Fruit fly (Drosophila melanogaster) S2 (cell line): Measurements from ENCODE around the gene Coq4.

ENCODE experiments used
- CG8478 ChIP-seq: fragments of >200 bp; optimal IDR thresholded peaks from 2 replicates; lab custom pipeline; 2018
- CTCF ChIP-seq, 2 experiments: fragments of >200 bp; optimal IDR thresholded peaks; 2 replicates each; lab custom pipeline; 2018

DNA sequence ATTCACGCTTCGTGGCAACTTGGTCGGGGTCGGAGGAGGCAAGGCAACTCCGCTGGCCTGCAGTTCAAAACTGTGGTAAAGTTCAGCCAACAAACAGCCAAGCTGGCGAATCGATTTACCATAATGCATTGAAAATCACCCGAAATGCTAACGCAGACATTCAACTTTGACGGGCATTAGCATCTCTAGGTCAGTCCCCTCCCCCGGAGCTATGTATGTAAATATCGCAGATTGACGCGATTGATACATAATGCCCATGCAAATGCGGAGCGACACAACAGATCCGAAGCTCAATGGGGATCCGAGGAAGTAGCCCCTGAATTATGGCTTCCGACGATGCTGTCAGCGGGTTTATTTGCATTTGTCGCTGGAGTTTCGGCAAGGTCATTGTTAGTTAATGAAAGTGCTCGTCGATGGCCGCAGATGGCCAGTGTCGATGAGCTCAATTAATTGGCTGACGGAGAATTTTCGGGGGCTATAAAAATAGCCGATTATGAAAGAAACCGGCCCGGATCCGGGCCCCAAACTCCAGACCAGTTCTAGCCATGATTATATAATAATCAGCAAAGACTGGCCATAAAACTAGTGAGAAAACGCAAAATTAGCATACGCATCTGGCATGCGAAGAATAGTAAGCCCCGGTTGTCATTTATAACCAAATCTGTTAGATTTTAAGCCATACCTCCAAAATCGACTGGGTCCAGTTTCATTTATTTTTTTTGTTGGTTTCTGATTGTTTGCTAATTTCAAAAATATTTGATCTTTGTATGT, 46.6 kb downstream of the Coq4 start:
- TF ChIP-seq CG8478 (lab: Kevin White, UChicago): no peak
- no peak for TF ChIP-seq CTCF (optimal IDR thresholded peaks at IDR 0.05; lab: Kevin White, UChicago)
